Worm (Caenorhabditis elegans) whole organism, L1 larva: ENCODE measurements around the gene prx-1.

Experiments used
- C16A3.4 ChIP-seq: fragments of 150-350 bp; optimal IDR thresholded peaks from 2 replicates; lab custom pipeline; 2014; ENCODE audit warnings: missing biosample characterization, missing genetic modification characterization
- alr-1 ChIP-seq: fragments of 200-800 bp; sonication (Bioruptor generic); optimal IDR thresholded peaks from 2 replicates; lab custom pipeline; 2018; ENCODE audit warnings: borderline replicate concordance, mild to moderate bottlenecking, missing genetic modification characterization, missing compliant biosample characterization
- aly-2 ChIP-seq: fragments of 150-350 bp; optimal IDR thresholded peaks from 2 replicates; lab custom pipeline; 2014; ENCODE audit warnings: missing biosample characterization, missing genetic modification characterization
- ama-1 ChIP-seq: fragments of 150-350 bp; optimal IDR thresholded peaks from 2 replicates; lab custom pipeline; 2014
- blmp-1 ChIP-seq: fragments of 150-350 bp; optimal IDR thresholded peaks from 2 replicates; lab custom pipeline; 2014; ENCODE audit warnings: missing biosample characterization, missing genetic modification characterization
- ceh-63 ChIP-seq: fragments of 200-800 bp; sonication (Bioruptor generic); optimal IDR thresholded peaks from 2 replicates; lab custom pipeline; 2018; ENCODE audit warnings: mild to moderate bottlenecking, missing genetic modification characterization, missing compliant biosample characterization
- ceh-8 ChIP-seq: fragments of 200-800 bp; sonication (Bioruptor generic); optimal IDR thresholded peaks from 2 replicates; lab custom pipeline; 2018; ENCODE audit warnings: mild to moderate bottlenecking, missing genetic modification characterization, moderate library complexity, missing compliant biosample characterization
- ces-1 ChIP-seq: fragments of 150-350 bp; optimal IDR thresholded peaks from 2 replicates; lab custom pipeline; 2014; ENCODE audit warnings: missing biosample characterization, missing genetic modification reagents, missing genetic modification characterization
- dpl-1 ChIP-seq, 3 experiments: fragments of 150-350 bp in 2 of 3; sonication (generic microtip) in 1 of 3; optimal IDR thresholded peaks; 2 replicates each; lab custom pipeline; 2014 to 2017; ENCODE audit warnings: missing biosample characterization in 3 of 3, missing genetic modification characterization in 3 of 3, missing genetic modification reagents in 3 of 3
- efl-1 ChIP-seq, 4 experiments: fragments of 150-350 bp; optimal IDR thresholded peaks in 3 of 4; peaks in 1 of 4; 1 replicate in 1 of 4; 2 replicates in 3 of 4; lab custom pipeline; 2014; ENCODE audit warnings: missing biosample characterization in 2 of 4, missing genetic modification characterization in 2 of 4, missing genetic modification reagents in 2 of 4
- efl-3 ChIP-seq: fragments of 200-800 bp; sonication (Bioruptor generic); optimal IDR thresholded peaks from 2 replicates; lab custom pipeline; 2018; ENCODE audit warnings: mild to moderate bottlenecking, missing genetic modification characterization, missing compliant biosample characterization
- egl-27 ChIP-seq, 2 experiments: fragments of 150-350 bp in 1 of 2; sonication (generic microtip); optimal IDR thresholded peaks; 3 replicates each; lab custom pipeline; 2017 to 2018; ENCODE audit warnings: missing biosample characterization in 2 of 2, missing genetic modification characterization in 2 of 2, missing genetic modification reagents in 2 of 2
- elt-2 ChIP-seq: sonication (generic microtip); optimal IDR thresholded peaks from 2 replicates; lab custom pipeline; 2016; ENCODE audit warnings: missing genetic modification characterization, mild to moderate bottlenecking, inconsistent platforms, missing compliant biosample characterization, missing genetic modification reagents
- ets-5 ChIP-seq: fragments of 200-800 bp; sonication (Bioruptor generic); IDR thresholded peaks from 2 replicates; pipeline ENCODE4 v1.3.6; 2022; ENCODE audit warnings: missing genetic modification characterization, missing compliant biosample characterization
- fkh-4 ChIP-seq: sonication (generic microtip); optimal IDR thresholded peaks from 2 replicates; lab custom pipeline; 2016; ENCODE audit warnings: missing compliant biosample characterization, missing genetic modification characterization, borderline replicate concordance
- fos-1 ChIP-seq: fragments of 150-350 bp; optimal IDR thresholded peaks from 2 replicates; lab custom pipeline; 2014; ENCODE audit warnings: missing biosample characterization, missing genetic modification characterization
- grh-1 ChIP-seq: fragments of 200-800 bp; sonication (Bioruptor generic); IDR thresholded peaks from 2 replicates; pipeline ENCODE4 v1.3.6; 2022; ENCODE audit warnings: missing genetic modification reagents, missing genetic modification characterization, missing compliant biosample characterization
- hlh-4 ChIP-seq: sonication (generic microtip); optimal IDR thresholded peaks from 2 replicates; lab custom pipeline; 2016; ENCODE audit warnings: mild to moderate bottlenecking, missing genetic modification characterization, missing compliant biosample characterization
- irx-1 ChIP-seq: sonication (generic microtip); optimal IDR thresholded peaks from 2 replicates; lab custom pipeline; 2016; ENCODE audit warnings: missing genetic modification characterization, missing compliant biosample characterization
- isw-1 ChIP-seq: fragments of 200-800 bp; sonication (Bioruptor generic); IDR thresholded peaks from 2 replicates; pipeline ENCODE4 v1.3.6; 2022; ENCODE audit warnings: missing genetic modification characterization, missing compliant biosample characterization
- jun-1 ChIP-seq: fragments of 150-350 bp; optimal IDR thresholded peaks from 2 replicates; lab custom pipeline; 2014; ENCODE audit warnings: missing biosample characterization, missing genetic modification reagents, missing genetic modification characterization
- lin-14 ChIP-seq: fragments of 200-800 bp; sonication (Bioruptor generic); optimal IDR thresholded peaks from 2 replicates; lab custom pipeline; 2018; ENCODE audit warnings: mild to moderate bottlenecking, missing genetic modification characterization, moderate library complexity, missing compliant biosample characterization
- lir-3 ChIP-seq: sonication (generic microtip); optimal IDR thresholded peaks from 2 replicates; lab custom pipeline; 2016; ENCODE audit warnings: mild to moderate bottlenecking, missing genetic modification characterization, moderate library complexity, missing compliant biosample characterization; ENCODE audit not compliant: poor library complexity
- lsy-2 ChIP-seq, 2 experiments: fragments of 150-350 bp; optimal IDR thresholded peaks; 2 replicates each; lab custom pipeline; 2014; ENCODE audit warnings: missing biosample characterization in 2 of 2, missing genetic modification characterization in 2 of 2
- mab-9 ChIP-seq: fragments of 200-800 bp; sonication (Bioruptor generic); IDR thresholded peaks from 2 replicates; pipeline ENCODE4 v1.3.6; 2022; ENCODE audit warnings: missing genetic modification reagents, missing genetic modification characterization, missing compliant biosample characterization
- mdl-1 ChIP-seq, 2 experiments: fragments of 150-350 bp; optimal IDR thresholded peaks; 2 replicates each; lab custom pipeline; 2014 to 2017; ENCODE audit warnings: missing biosample characterization in 2 of 2, missing genetic modification characterization in 2 of 2, inconsistent platforms in 1 of 2
- mep-1 ChIP-seq: fragments of 150-350 bp; optimal IDR thresholded peaks from 2 replicates; lab custom pipeline; 2014; ENCODE audit warnings: missing biosample characterization, missing genetic modification characterization
- nhr-11 ChIP-seq: fragments of 150-350 bp; optimal IDR thresholded peaks from 2 replicates; lab custom pipeline; 2014; ENCODE audit warnings: missing biosample characterization, missing genetic modification characterization
- nhr-19 ChIP-seq: fragments of 200-800 bp; sonication (Bioruptor generic); conservative IDR thresholded peaks from 2 replicates; pipeline ENCODE4 v1.3.6; 2022; ENCODE audit warnings: missing genetic modification characterization, missing compliant biosample characterization
- nhr-20 ChIP-seq: sonication (generic microtip); optimal IDR thresholded peaks from 2 replicates; lab custom pipeline; 2016; ENCODE audit warnings: mild to moderate bottlenecking, missing genetic modification characterization, missing compliant biosample characterization
- nhr-28 ChIP-seq: fragments of 150-350 bp; optimal IDR thresholded peaks from 2 replicates; lab custom pipeline; 2014; ENCODE audit warnings: missing biosample characterization, missing genetic modification characterization
- nhr-47 ChIP-seq: sonication (generic microtip); optimal IDR thresholded peaks from 2 replicates; lab custom pipeline; 2016; ENCODE audit warnings: mild to moderate bottlenecking, missing genetic modification characterization, moderate library complexity, missing compliant biosample characterization
- nhr-71 ChIP-seq: sonication (generic microtip); optimal IDR thresholded peaks from 2 replicates; lab custom pipeline; 2016; ENCODE audit warnings: mild to moderate bottlenecking, missing genetic modification characterization, moderate library complexity, missing compliant biosample characterization
- nhr-76 ChIP-seq: sonication (generic microtip); optimal IDR thresholded peaks from 2 replicates; lab custom pipeline; 2017; ENCODE audit warnings: missing biosample characterization, missing genetic modification characterization
- nhr-77 ChIP-seq: fragments of 150-350 bp; optimal IDR thresholded peaks from 2 replicates; lab custom pipeline; 2014; ENCODE audit warnings: missing biosample characterization, missing genetic modification characterization
- nhr-84 ChIP-seq: sonication (generic microtip); optimal IDR thresholded peaks from 2 replicates; lab custom pipeline; 2017; ENCODE audit warnings: missing biosample characterization, missing genetic modification characterization
- nhr-90 ChIP-seq: sonication (generic microtip); optimal IDR thresholded peaks from 2 replicates; lab custom pipeline; 2016; ENCODE audit warnings: mild to moderate bottlenecking, missing genetic modification characterization, missing compliant biosample characterization; ENCODE audit not compliant: poor library complexity
- pag-3 ChIP-seq: sonication (generic microtip); optimal IDR thresholded peaks from 2 replicates; lab custom pipeline; 2017; ENCODE audit warnings: missing genetic modification characterization, mild to moderate bottlenecking, missing compliant biosample characterization, antibody characterized with exemption, borderline replicate concordance; ENCODE audit not compliant: insufficient read depth
- skn-1 ChIP-seq: fragments of 150-350 bp; optimal IDR thresholded peaks from 2 replicates; lab custom pipeline; 2014; ENCODE audit warnings: missing biosample characterization, missing genetic modification characterization
- snpc-4 ChIP-seq: fragments of 150-350 bp; optimal IDR thresholded peaks from 2 replicates; lab custom pipeline; 2014; ENCODE audit warnings: missing biosample characterization, missing genetic modification characterization
- snu-23 ChIP-seq: sonication (generic microtip); optimal IDR thresholded peaks from 2 replicates; lab custom pipeline; 2016; ENCODE audit warnings: missing genetic modification characterization, missing compliant biosample characterization
- sox-4 ChIP-seq: sonication (generic microtip); optimal IDR thresholded peaks from 2 replicates; lab custom pipeline; 2016; ENCODE audit warnings: missing genetic modification characterization, missing compliant biosample characterization
- sup-37 ChIP-seq: fragments of 200-800 bp; sonication (Bioruptor generic); optimal IDR thresholded peaks from 2 replicates; lab custom pipeline; 2018; ENCODE audit warnings: mild to moderate bottlenecking, missing genetic modification characterization, missing compliant biosample characterization
- tbx-2 ChIP-seq: sonication (generic microtip); optimal IDR thresholded peaks from 2 replicates; lab custom pipeline; 2016; ENCODE audit warnings: missing genetic modification characterization, missing compliant biosample characterization
- unc-130 ChIP-seq: fragments of 150-350 bp; optimal IDR thresholded peaks from 2 replicates; lab custom pipeline; 2017; ENCODE audit warnings: missing biosample characterization, missing genetic modification characterization, inconsistent platforms
- unc-30 ChIP-seq: sonication (generic microtip); optimal IDR thresholded peaks from 2 replicates; lab custom pipeline; 2017; ENCODE audit warnings: missing biosample characterization, missing genetic modification characterization
- unc-62 ChIP-seq: fragments of 150-350 bp; optimal IDR thresholded peaks from 2 replicates; lab custom pipeline; 2014; ENCODE audit warnings: missing biosample characterization, missing genetic modification reagents, missing genetic modification characterization
- unc-86 ChIP-seq: sonication (generic microtip); optimal IDR thresholded peaks from 2 replicates; lab custom pipeline; 2016; ENCODE audit warnings: missing genetic modification characterization, missing compliant biosample characterization
- unc-98 ChIP-seq: fragments of 200-800 bp; sonication (Bioruptor generic); IDR thresholded peaks from 2 replicates; pipeline ENCODE4 v1.3.6; 2022; ENCODE audit warnings: missing genetic modification characterization, missing compliant biosample characterization
- zag-1 ChIP-seq: fragments of 150-350 bp; optimal IDR thresholded peaks from 2 replicates; lab custom pipeline; 2014; ENCODE audit warnings: missing biosample characterization, missing genetic modification characterization
- zip-4 ChIP-seq: fragments of 200-800 bp; sonication (Bioruptor generic); optimal IDR thresholded peaks from 2 replicates; lab custom pipeline; 2018; ENCODE audit warnings: mild to moderate bottlenecking, missing genetic modification characterization, moderate library complexity, missing compliant biosample characterization
- ztf-11 ChIP-seq, 2 experiments: sonication (generic microtip); optimal IDR thresholded peaks; 2 replicates each; lab custom pipeline; 2016 to 2017; ENCODE audit warnings: missing genetic modification characterization in 2 of 2, missing biosample characterization in 1 of 2, missing compliant biosample characterization in 1 of 2

The prx-1 gene

DNA sequence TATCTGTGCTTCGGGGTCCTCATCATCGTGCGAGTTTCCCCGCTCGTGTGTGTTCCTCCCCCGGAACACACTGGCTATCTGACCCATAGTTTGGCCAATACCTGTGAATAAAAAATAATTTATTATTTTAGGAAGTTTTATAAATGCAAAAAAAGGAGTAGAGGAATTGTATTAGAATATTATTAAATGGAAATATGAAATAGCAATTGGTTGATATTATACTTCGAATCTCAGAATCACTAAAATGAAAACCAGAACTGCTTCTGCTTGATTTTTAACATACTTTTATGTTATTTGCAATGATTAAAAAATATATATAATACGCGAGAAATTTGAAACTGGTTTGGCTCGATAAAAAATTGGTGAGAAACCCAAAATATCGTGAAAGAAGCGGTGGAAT is 2.1 kb upstream of the prx-1 start, which contains the start of gene mgrn-1:
mgrn-1 (minus strand) TSS at position 101 of the 400 bp plus-strand sequence.
- no peak for TF ChIP-seq snu-23
- TF ChIP-seq nhr-19 = no peak
- no peak for TF ChIP-seq blmp-1
- no peak for TF ChIP-seq nhr-28 (tag; lab: Kevin White, UChicago)
- TF ChIP-seq egl-27 (tag; optimal IDR thresholded peaks at IDR 0.05; lab: Kevin White, UChicago) = no peak
- TF ChIP-seq fkh-4 = no peak
- TF ChIP-seq zip-4 (GFP tag; lab: Kevin White, UChicago) = no peak
- no peak for TF ChIP-seq efl-3 (GFP tag; lab: Kevin White, UChicago)
- no peak for TF ChIP-seq elt-2
- TF ChIP-seq unc-30 (tag; lab: Kevin White, UChicago) = no peak
- no peak for TF ChIP-seq lin-14 (GFP tag; lab: Kevin White, UChicago)
- no peak for TF ChIP-seq unc-86
- TF ChIP-seq aly-2 (tag; lab: Kevin White, UChicago) = no peak
- no peak for TF ChIP-seq skn-1 (tag; lab: Kevin White, UChicago)
- no peak for TF ChIP-seq alr-1 (tag; lab: Kevin White, UChicago)
- TF ChIP-seq mdl-1 (tag; optimal IDR thresholded peaks at IDR 0.05; lab: Kevin White, UChicago) = no peak

DNA sequence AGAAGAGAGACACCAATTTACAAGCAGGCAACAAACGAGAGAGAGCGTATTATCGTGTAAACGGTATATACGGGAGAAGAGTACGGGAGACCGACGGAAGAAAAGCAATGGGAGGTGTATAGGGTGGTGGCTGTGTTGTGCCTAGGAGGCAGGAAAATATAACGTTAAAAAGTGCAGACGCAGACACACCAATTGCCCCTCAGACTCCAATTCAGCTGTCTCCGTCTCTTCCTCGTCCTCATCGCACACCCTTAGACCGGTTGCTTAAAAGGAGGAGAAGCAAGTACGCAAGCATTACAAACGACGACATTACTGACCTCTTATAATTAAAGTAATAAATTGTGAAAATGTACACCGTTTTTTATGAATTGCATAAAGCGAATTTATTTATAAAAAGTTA is 1.3 kb upstream of the prx-1 start:
- peak; percentile 72 for TF ChIP-seq jun-1 (tag; lab: Kevin White, UChicago)
- TF ChIP-seq isw-1 (GFP tag; lab: Robert Waterston, UW) = peak; percentile 43
- peak; percentile 79 for TF ChIP-seq nhr-47 (tag; lab: Kevin White, UChicago)
- peak; percentile 77 for TF ChIP-seq nhr-90 (tag; lab: Kevin White, UChicago)
- TF ChIP-seq irx-1 = peak; percentile 51
- peak; percentile 85 to 95 for TF ChIP-seq lsy-2 (tag; optimal IDR thresholded peaks at IDR 0.05; lab: Kevin White, UChicago)
- peak; percentile 61 for TF ChIP-seq mab-9
- TF ChIP-seq nhr-84 (tag; lab: Kevin White, UChicago) = no peak
- peak; percentile 80 for TF ChIP-seq tbx-2 (tag; lab: Kevin White, UChicago)
- no peak for TF ChIP-seq unc-62 (GFP tag; lab: Kevin White, UChicago)
- TF ChIP-seq nhr-71 = peak; percentile 87
- TF ChIP-seq snpc-4 (tag; lab: Kevin White, UChicago) = peak; percentile 11
- no peak for TF ChIP-seq pag-3 (tag; lab: Kevin White, UChicago)
- no peak for TF ChIP-seq sup-37 (GFP tag; lab: Kevin White, UChicago)
- peak; percentile 30 for TF ChIP-seq fos-1 (tag; lab: Kevin White, UChicago)
- TF ChIP-seq nhr-77 (tag; lab: Kevin White, UChicago) = peak; percentile 54
- TF ChIP-seq C16A3.4 (tag; lab: Kevin White, UChicago) = peak; percentile 74
- TF ChIP-seq sox-4 (tag; lab: Kevin White, UChicago) = no peak
- TF ChIP-seq nhr-76 (tag; lab: Kevin White, UChicago) = no peak
- TF ChIP-seq ceh-8 = peak; percentile 44
- TF ChIP-seq ama-1 (lab: Kevin White, UChicago) = no peak
- TF ChIP-seq lin-14 (GFP tag; lab: Kevin White, UChicago) = peak; percentile 93
- TF ChIP-seq ceh-63 = no peak
- peak in 1 of 2 experiments; percentile 13 for TF ChIP-seq ztf-11 (tag; optimal IDR thresholded peaks at IDR 0.05; lab: Kevin White, UChicago)
- TF ChIP-seq zag-1 (tag; lab: Kevin White, UChicago) = no peak
- TF ChIP-seq dpl-1 (GFP tag; optimal IDR thresholded peaks at IDR 0.05; lab: Kevin White, UChicago) = peak in 2 of 3 experiments; percentile 24 to 51
- TF ChIP-seq hlh-4 (tag; lab: Kevin White, UChicago) = no peak
- TF ChIP-seq nhr-20 = peak; percentile 82
- TF ChIP-seq mep-1 (tag; lab: Kevin White, UChicago) = peak; percentile 81
- no peak for TF ChIP-seq ces-1 (GFP tag; lab: Kevin White, UChicago)
- no peak for TF ChIP-seq nhr-11 (tag; lab: Kevin White, UChicago)
- no peak for TF ChIP-seq unc-98 (GFP tag; lab: Robert Waterston, UW)
- peak; percentile 80 for TF ChIP-seq grh-1 (GFP tag; lab: Robert Waterston, UW)
- peak; percentile 42 for TF ChIP-seq lir-3 (tag; lab: Kevin White, UChicago)
- peak; percentile 46 for TF ChIP-seq unc-130 (tag; lab: Kevin White, UChicago)
- no peak for TF ChIP-seq ets-5 (GFP tag; lab: Robert Waterston, UW)
- TF ChIP-seq efl-1 (optimal IDR thresholded peaks at IDR 0.05; lab: Kevin White, UChicago) = peak; percentile 53 to 68
- peak; percentile 26 to 89 for TF ChIP-seq efl-1 (GFP tag; optimal IDR thresholded peaks at IDR 0.05 in 1 of 2; lab: Kevin White, UChicago)
- no peak for TF ChIP-seq egl-27 (tag; optimal IDR thresholded peaks at IDR 0.05; lab: Kevin White, UChicago)
